Fruit fly (Drosophila melanogaster) whole organism, embryonic: ENCODE measurements around the gene mon2.
A peak's percentile ranks its signal among the peaks of the same experiment; 100 is the strongest.

ENCODE experiments used
- BEAF-32 ChIP-seq: fragments of 200-800 bp; sonication (Bioruptor generic); optimal IDR thresholded peaks from 3 replicates; lab custom pipeline; 2017; ENCODE audit warnings: missing biosample characterization, missing genetic modification characterization, mild to moderate bottlenecking, moderate library complexity, missing genetic modification reagents
- CG13424 ChIP-seq: fragments of 200-800 bp; sonication (Bioruptor generic); optimal IDR thresholded peaks from 2 replicates; lab custom pipeline; 2019; ENCODE audit warnings: missing biosample characterization, mild to moderate bottlenecking, missing genetic modification characterization, moderate library complexity
- CG14441 ChIP-seq: fragments of 200-800 bp; sonication (Bioruptor generic); IDR thresholded peaks from 2 replicates; pipeline ENCODE4 v1.3.6; 2022; ENCODE audit warnings: missing biosample characterization, missing genetic modification characterization
- CG2129 ChIP-seq: fragments of 200-800 bp; sonication (Bioruptor generic); IDR thresholded peaks from 2 replicates; pipeline ENCODE4 v1.3.6; 2022; ENCODE audit warnings: missing biosample characterization, missing genetic modification characterization; ENCODE audit not compliant: partially characterized antibody
- CG33213 ChIP-seq: fragments of 200-800 bp; sonication (Bioruptor generic); optimal IDR thresholded peaks from 3 replicates; lab custom pipeline; 2016; ENCODE audit warnings: missing biosample characterization, missing genetic modification characterization
- CG3847 ChIP-seq: fragments of 200-800 bp; sonication (Bioruptor generic); IDR thresholded peaks from 2 replicates; pipeline ENCODE4 v1.3.6; 2022; ENCODE audit warnings: missing biosample characterization, missing genetic modification characterization
- CG4328 ChIP-seq: fragments of 200-800 bp; sonication (Bioruptor generic); optimal IDR thresholded peaks from 3 replicates; lab custom pipeline; 2017; ENCODE audit warnings: missing biosample characterization, missing genetic modification reagents, missing genetic modification characterization
- CG43689 ChIP-seq: fragments of 200-800 bp; sonication (Bioruptor generic); IDR thresholded peaks from 2 replicates; pipeline ENCODE4 v1.3.6; 2022; ENCODE audit warnings: missing biosample characterization, missing genetic modification characterization
- CG4617 ChIP-seq: fragments of 200-800 bp; sonication (Bioruptor generic); optimal IDR thresholded peaks from 3 replicates; lab custom pipeline; 2016; ENCODE audit warnings: missing biosample characterization, missing genetic modification characterization, borderline replicate concordance
- CG6272 ChIP-seq: fragments of 200-800 bp; sonication (Bioruptor generic); IDR thresholded peaks from 2 replicates; pipeline ENCODE4 v1.3.6; 2022; ENCODE audit warnings: missing biosample characterization, missing genetic modification characterization
- CG9932 ChIP-seq: fragments of 200-800 bp; sonication (Bioruptor generic); IDR thresholded peaks from 2 replicates; pipeline ENCODE4 v1.3.6; 2022; ENCODE audit warnings: missing biosample characterization, missing genetic modification characterization
- Fer2 ChIP-seq: fragments of 200-800 bp; sonication (Bioruptor generic); optimal IDR thresholded peaks from 2 replicates; lab custom pipeline; 2018; ENCODE audit warnings: missing biosample characterization, mild to moderate bottlenecking, missing genetic modification characterization, moderate library complexity
- H2.0 ChIP-seq: fragments of 200-800 bp; sonication (Bioruptor generic); IDR thresholded peaks from 2 replicates; pipeline ENCODE4 v1.3.6; 2022; ENCODE audit warnings: missing biosample characterization, missing genetic modification characterization
- HLH3B ChIP-seq: fragments of 200-800 bp; sonication (Bioruptor generic); IDR thresholded peaks from 2 replicates; pipeline ENCODE4 v1.3.6; 2022; ENCODE audit warnings: missing biosample characterization, missing genetic modification characterization
- Hmr ChIP-seq: fragments of 200-800 bp; sonication (Bioruptor generic); optimal IDR thresholded peaks from 3 replicates; lab custom pipeline; 2017; ENCODE audit warnings: mild to moderate bottlenecking, missing biosample characterization, missing genetic modification reagents, missing genetic modification characterization
- Lpt ChIP-seq: fragments of >200 bp; optimal IDR thresholded peaks from 2 replicates; lab custom pipeline; 2018; ENCODE audit warnings: missing biosample characterization, missing genetic modification characterization
- NK7.1 ChIP-seq: fragments of 200-800 bp; sonication (Bioruptor generic); optimal IDR thresholded peaks from 3 replicates; lab custom pipeline; 2016; ENCODE audit warnings: missing biosample characterization, missing genetic modification characterization
- Sry-β ChIP-seq: fragments of 200-800 bp; sonication (Bioruptor generic); optimal IDR thresholded peaks from 2 replicates; lab custom pipeline; 2018; ENCODE audit warnings: missing biosample characterization, mild to moderate bottlenecking, missing genetic modification characterization, moderate library complexity
- aop ChIP-seq: fragments of 200-800 bp; sonication (Bioruptor generic); IDR thresholded peaks from 2 replicates; pipeline ENCODE4 v1.3.6; 2022; ENCODE audit warnings: missing biosample characterization, missing genetic modification characterization
- ara ChIP-seq: fragments of 200-800 bp; sonication (Bioruptor generic); IDR thresholded peaks from 2 replicates; pipeline ENCODE4 v1.3.6; 2022; ENCODE audit warnings: missing biosample characterization, missing genetic modification characterization
- bsh ChIP-seq, 2 experiments: fragments of 200-800 bp; sonication (Bioruptor generic); optimal IDR thresholded peaks; 2 replicates each; lab custom pipeline; 2017 to 2018; ENCODE audit warnings: mild to moderate bottlenecking in 2 of 2, missing biosample characterization in 2 of 2, missing genetic modification characterization in 2 of 2, moderate library complexity in 1 of 2
- cas ChIP-seq: fragments of 200-800 bp; sonication (Bioruptor generic); IDR thresholded peaks from 2 replicates; pipeline ENCODE4 v1.3.6; 2022; ENCODE audit warnings: missing biosample characterization, missing genetic modification characterization
- cwo ChIP-seq: fragments of 200-800 bp; sonication (Bioruptor generic); optimal IDR thresholded peaks from 3 replicates; lab custom pipeline; 2017; ENCODE audit warnings: missing biosample characterization, missing genetic modification characterization, mild to moderate bottlenecking, moderate library complexity, missing genetic modification reagents
- dmrt99B ChIP-seq: fragments of 200-800 bp; sonication (Bioruptor generic); optimal IDR thresholded peaks from 2 replicates; lab custom pipeline; 2018; ENCODE audit warnings: missing biosample characterization, mild to moderate bottlenecking, missing genetic modification characterization, moderate library complexity
- eve ChIP-seq, 2 experiments: fragments of >200 bp; optimal IDR thresholded peaks; 2 replicates each; lab custom pipeline; 2017; ENCODE audit warnings: missing biosample characterization in 2 of 2, missing genetic modification characterization in 2 of 2
- ewg ChIP-seq: fragments of 200-800 bp; sonication (Bioruptor generic); optimal IDR thresholded peaks from 3 replicates; lab custom pipeline; 2017; ENCODE audit warnings: mild to moderate bottlenecking, missing biosample characterization, missing genetic modification reagents, missing genetic modification characterization
- eyg ChIP-seq: fragments of 200-800 bp; sonication (Bioruptor generic); optimal IDR thresholded peaks from 3 replicates; lab custom pipeline; 2016; ENCODE audit warnings: missing biosample characterization, missing genetic modification characterization
- gce ChIP-seq: fragments of 200-800 bp; sonication (Bioruptor generic); IDR thresholded peaks from 3 replicates; pipeline ENCODE4 v1.3.6; 2022; ENCODE audit warnings: missing biosample characterization, missing genetic modification characterization
- gem ChIP-seq: fragments of 200-800 bp; sonication (Bioruptor generic); optimal IDR thresholded peaks from 2 replicates; lab custom pipeline; 2019; ENCODE audit warnings: missing biosample characterization, mild to moderate bottlenecking, missing genetic modification characterization, moderate library complexity
- grau ChIP-seq: fragments of 200-800 bp; optimal IDR thresholded peaks from 3 replicates; lab custom pipeline; 2019; ENCODE audit warnings: missing biosample characterization, mild to moderate bottlenecking, missing genetic modification characterization, moderate library complexity
- gro ChIP-seq: fragments of 200-800 bp; sonication (Bioruptor generic); optimal IDR thresholded peaks from 2 replicates; lab custom pipeline; 2016; ENCODE audit warnings: missing biosample characterization, missing genetic modification characterization
- hb ChIP-seq: fragments of 200-800 bp; sonication (Bioruptor generic); IDR thresholded peaks from 3 replicates; pipeline ENCODE4 v1.3.6; 2022; ENCODE audit warnings: missing biosample characterization, missing genetic modification characterization; ENCODE audit not compliant: partially characterized antibody
- hkb ChIP-seq, 2 experiments: fragments of 200-800 bp in 1 of 2; fragments of >200 bp in 1 of 2; sonication (Bioruptor generic) in 1 of 2; IDR thresholded peaks in 1 of 2; optimal IDR thresholded peaks in 1 of 2; 2 replicates each; pipeline versions ENCODE4 v1.3.6 to Lab custom; 2017 to 2022; ENCODE audit warnings: missing biosample characterization in 1 of 2, missing genetic modification characterization in 1 of 2
- lmd ChIP-seq: fragments of 200-800 bp; sonication (Bioruptor generic); IDR thresholded peaks from 2 replicates; pipeline ENCODE4 v1.3.6; 2022; ENCODE audit warnings: missing biosample characterization, missing genetic modification characterization
- nau ChIP-seq: fragments of 200-800 bp; sonication (Bioruptor generic); optimal IDR thresholded peaks from 3 replicates; lab custom pipeline; 2017; ENCODE audit warnings: missing biosample characterization, mild to moderate bottlenecking, missing genetic modification characterization, missing genetic modification reagents
- onecut ChIP-seq: fragments of 200-800 bp; sonication (Bioruptor generic); IDR thresholded peaks from 2 replicates; pipeline ENCODE4 v1.3.6; 2022; ENCODE audit warnings: missing biosample characterization, missing genetic modification characterization
- pb ChIP-seq: fragments of 200-800 bp; sonication (Bioruptor generic); optimal IDR thresholded peaks from 3 replicates; lab custom pipeline; 2016; ENCODE audit warnings: missing biosample characterization, missing genetic modification characterization
- sr ChIP-seq: fragments of 200-800 bp; sonication (Bioruptor generic); IDR thresholded peaks from 3 replicates; pipeline ENCODE4 v1.3.6; 2022; ENCODE audit warnings: missing biosample characterization, missing genetic modification characterization
- zen ChIP-seq: fragments of 200-800 bp; sonication (Bioruptor generic); optimal IDR thresholded peaks from 3 replicates; lab custom pipeline; 2018; ENCODE audit warnings: missing biosample characterization, mild to moderate bottlenecking, missing genetic modification characterization, moderate library complexity
- zfh2 ChIP-seq: fragments of 200-800 bp; sonication (Bioruptor generic); optimal IDR thresholded peaks from 2 replicates; lab custom pipeline; 2016; ENCODE audit warnings: missing biosample characterization, missing genetic modification characterization

The mon2 gene

dm6 chr2L:8088025-8088789 lies 35.6 kb downstream of the mon2 start (continued):
- no peak for TF ChIP-seq Sry-β (GFP tag; lab: Kevin White, UChicago)
- no peak for TF ChIP-seq Fer2
- no peak for TF ChIP-seq nau (GFP tag; lab: Kevin White, UChicago)
- TF ChIP-seq CG6272 (GFP tag; lab: Robert Waterston, UW) = no peak
- no peak for TF ChIP-seq BEAF-32 (GFP tag; lab: Kevin White, UChicago)
- TF ChIP-seq bsh (GFP tag; optimal IDR thresholded peaks at IDR 0.05; lab: Kevin White, UChicago) = no peak
- no peak for TF ChIP-seq pb (GFP tag; lab: Kevin White, UChicago)
- no peak for TF ChIP-seq gro (GFP tag; lab: Kevin White, UChicago)
- TF ChIP-seq ewg = no peak
- no peak for TF ChIP-seq cas (GFP tag; lab: Robert Waterston, UW)
- no peak for TF ChIP-seq CG4617
- no peak for TF ChIP-seq H2.0 (GFP tag; lab: Robert Waterston, UW)
- TF ChIP-seq NK7.1 (GFP tag; lab: Kevin White, UChicago) = no peak
- TF ChIP-seq onecut (GFP tag; lab: Robert Waterston, UW) = no peak
- TF ChIP-seq eyg (GFP tag; lab: Kevin White, UChicago) = no peak
- no peak for TF ChIP-seq aop (GFP tag; lab: Robert Waterston, UW)
- no peak for TF ChIP-seq gce (GFP tag; lab: Robert Waterston, UW)
- no peak for TF ChIP-seq CG13424 (tag; lab: Kevin White, UChicago)
- peak; percentile 22 for TF ChIP-seq grau (tag; lab: Kevin White, UChicago)
- TF ChIP-seq dmrt99B (tag; lab: Kevin White, UChicago) = no peak
- TF ChIP-seq hkb (optimal IDR thresholded peaks at IDR 0.05; lab: Kevin White, UChicago) = no peak
- TF ChIP-seq hkb (GFP tag; IDR thresholded peaks at IDR 0.05; lab: Robert Waterston, UW) = no peak
- TF ChIP-seq CG43689 (GFP tag; lab: Robert Waterston, UW) = no peak
- TF ChIP-seq sr (GFP tag; lab: Robert Waterston, UW) = no peak
- peak; percentile 20 for TF ChIP-seq cwo
- TF ChIP-seq Hmr (GFP tag; lab: Kevin White, UChicago) = peak; percentile 39
- no peak for TF ChIP-seq CG2129 (GFP tag; lab: Robert Waterston, UW)
- TF ChIP-seq zen = peak; percentile 5
- no peak for TF ChIP-seq CG33213 (GFP tag; lab: Kevin White, UChicago)
- TF ChIP-seq CG4328 (GFP tag; lab: Kevin White, UChicago) = no peak
- no peak for TF ChIP-seq HLH3B (GFP tag; lab: Robert Waterston, UW)
- no peak for TF ChIP-seq lmd (GFP tag; lab: Robert Waterston, UW)
- TF ChIP-seq ara (GFP tag; lab: Robert Waterston, UW) = no peak
- TF ChIP-seq CG14441 (GFP tag; lab: Robert Waterston, UW) = no peak

- TF ChIP-seq Sry-β (GFP tag; lab: Kevin White, UChicago) = peak; percentile 63
- TF ChIP-seq eve (GFP tag; optimal IDR thresholded peaks at IDR 0.05; lab: Kevin White, UChicago) = peak in 1 of 2 experiments; percentile 49
- TF ChIP-seq zfh2 (GFP tag; lab: Kevin White, UChicago) = peak; percentile 1
- TF ChIP-seq Lpt (GFP tag; lab: Kevin White, UChicago) = no peak
- peak; percentile 29; the same call in 1 of the 2 replicates for TF ChIP-seq CG9932 (GFP tag; lab: Robert Waterston, UW)
- TF ChIP-seq CG3847 (GFP tag; lab: Robert Waterston, UW) = 0 out of 2 replicates have a peak, but pooled peaks have one; percentile 4
- peak; percentile 18 for TF ChIP-seq gem (tag; lab: Kevin White, UChicago)
- no peak for TF ChIP-seq hb (GFP tag; lab: Robert Waterston, UW)
These were observed 36.4 kb downstream of the mon2 start for dm6 chr2L:8087468-8087789.
